Worm (Caenorhabditis elegans): ENCODE results near the gene ddx-46.

ddx-46 gene

ce11 chrIV:1275910-1276309 lies 33.5 kb downstream of the ddx-46 start:
- TF ChIP-seq mab-5 (tag; optimal IDR thresholded peaks at IDR 0.05) (no peak), ztf-11 (tag; optimal IDR thresholded peaks at IDR 0.05) (no peak), nhr-129 (tag; optimal IDR thresholded peaks at IDR 0.05) (no peak), nhr-25 (tag; optimal IDR thresholded peaks at IDR 0.05) (no peak), nhr-10 (tag; optimal IDR thresholded peaks at IDR 0.05) (no peak), nhr-77 (tag; optimal IDR thresholded peaks at IDR 0.05) (no peak), ama-1 (optimal IDR thresholded peaks at IDR 0.05) (no peak), fos-1 (tag; optimal IDR thresholded peaks at IDR 0.05) (no peak)

- TF ChIP-seq nhr-23 (tag; optimal IDR thresholded peaks at IDR 0.05) (no peak), ama-1 (optimal IDR thresholded peaks at IDR 0.05) (no peak), nhr-129 (tag; optimal IDR thresholded peaks at IDR 0.05) (peak; percentile 57), crh-2 (tag; optimal IDR thresholded peaks at IDR 0.05) (peak; percentile 72), alr-1 (tag; optimal IDR thresholded peaks at IDR 0.05) (no peak), nhr-12 (tag; optimal IDR thresholded peaks at IDR 0.05) (no peak), egl-27 (tag; optimal IDR thresholded peaks at IDR 0.05) (peak; percentile 13), skn-1 (tag; optimal IDR thresholded peaks at IDR 0.05) (no peak), peb-1 (tag; optimal IDR thresholded peaks at IDR 0.05) (no peak), ztf-1 (GFP tag; conservative IDR thresholded peaks at IDR 0.05) (no peak), unc-62 (GFP tag; optimal IDR thresholded peaks at IDR 0.05) (no peak), gmeb-1 (tag; optimal IDR thresholded peaks at IDR 0.05) (peak; percentile 72), aly-2 (tag; optimal IDR thresholded peaks at IDR 0.05) (no peak), C34F6.9 (tag; optimal IDR thresholded peaks at IDR 0.05) (peak; percentile 86), nhr-77 (tag; optimal IDR thresholded peaks at IDR 0.05) (no peak), nhr-25 (tag; optimal IDR thresholded peaks at IDR 0.05) (no peak), zag-1 (tag; optimal IDR thresholded peaks at IDR 0.05) (no peak), nhr-11 (tag; optimal IDR thresholded peaks at IDR 0.05) (no peak), ztf-4 (tag; optimal IDR thresholded peaks at IDR 0.05) (no peak), blmp-1 (tag; optimal IDR thresholded peaks at IDR 0.05; ENCODE audit: insufficient read depth) (no peak), sem-4 (tag; optimal IDR thresholded peaks at IDR 0.05) (peak; percentile 17), unc-39 (tag; optimal IDR thresholded peaks at IDR 0.05) (no peak), unc-55 (GFP tag; optimal IDR thresholded peaks at IDR 0.05) (peak; percentile 77), ztf-11 (tag; optimal IDR thresholded peaks at IDR 0.05) (no peak), nhr-6 (tag; optimal IDR thresholded peaks at IDR 0.05) (peak; percentile 19), ceh-82 (tag; optimal IDR thresholded peaks at IDR 0.05) (peak; percentile 48), nhr-237 (tag; optimal IDR thresholded peaks at IDR 0.05) (no peak), mbf-1 (tag; optimal IDR thresholded peaks at IDR 0.05) (no peak), dmd-4 (tag; optimal IDR thresholded peaks at IDR 0.05) (no peak), lin-13 (GFP tag; optimal IDR thresholded peaks at IDR 0.05) (peak; percentile 71), sma-9 (GFP tag; optimal IDR thresholded peaks at IDR 0.05) (no peak), sma-9 (tag; optimal IDR thresholded peaks at IDR 0.05) (no peak), ZK546.5 (tag; optimal IDR thresholded peaks at IDR 0.05) (no peak), nhr-21 (tag; optimal IDR thresholded peaks at IDR 0.05) (peak; percentile 33), fos-1 (tag; optimal IDR thresholded peaks at IDR 0.05) (peak; percentile 33), Y55F3AM.14 (GFP tag; optimal IDR thresholded peaks at IDR 0.05) (no peak), R02D3.7 (tag; optimal IDR thresholded peaks at IDR 0.05) (no peak), sma-3 (GFP tag; optimal IDR thresholded peaks at IDR 0.05) (peak; percentile 42), mdl-1 (tag; optimal IDR thresholded peaks at IDR 0.05) (peak; percentile 90 to 99), ceh-16 (tag; optimal IDR thresholded peaks at IDR 0.05) (no peak), lin-11 (tag; optimal IDR thresholded peaks at IDR 0.05) (peak; percentile 21), nhr-10 (tag; optimal IDR thresholded peaks at IDR 0.05) (no peak), lsy-2 (tag; optimal IDR thresholded peaks at IDR 0.05) (peak; percentile 39 to 81), mab-5 (tag; optimal IDR thresholded peaks at IDR 0.05) (peak; percentile 67), F13H6.1 (tag; optimal IDR thresholded peaks at IDR 0.05) (peak; percentile 52), lin-39 (tag; optimal IDR thresholded peaks at IDR 0.05) (no peak), snpc-4 (tag; optimal IDR thresholded peaks at IDR 0.05) (no peak), elt-1 (tag; optimal IDR thresholded peaks at IDR 0.05) (no peak), elt-3 (tag; optimal IDR thresholded peaks at IDR 0.05) (no peak)
Observed at ce11 chrIV:1274583-1274982, 34.9 kb downstream of the ddx-46 start, which contains the start of gene C09E9.1. C09E9.1 (plus strand) TSS chrIV:1274868.

Data from whole organism, L2 larva.